Worm (Caenorhabditis elegans) whole organism, late embryonic: ENCODE results near the gene pigt-1.

Source experiments
- C08G9.2 ChIP-seq: sonication (generic microtip); optimal IDR thresholded peaks from 2 replicates; lab custom pipeline; 2016; ENCODE audit warnings: mild to moderate bottlenecking, missing genetic modification characterization, moderate library complexity, missing compliant biosample characterization
- C38D4.7 ChIP-seq: fragments of 200-800 bp; sonication (Bioruptor generic); optimal IDR thresholded peaks from 2 replicates; lab custom pipeline; 2018; ENCODE audit warnings: mild to moderate bottlenecking, missing genetic modification characterization, moderate library complexity, missing compliant biosample characterization
- F13H6.1 ChIP-seq: sonication (generic microtip); optimal IDR thresholded peaks from 2 replicates; lab custom pipeline; 2016; ENCODE audit warnings: missing genetic modification characterization, missing compliant biosample characterization
- K02D7.2 ChIP-seq: sonication (generic microtip); optimal IDR thresholded peaks from 2 replicates; lab custom pipeline; 2017; ENCODE audit warnings: mild to moderate bottlenecking, missing genetic modification characterization, missing compliant biosample characterization
- K09A11.1 ChIP-seq: sonication (generic microtip); optimal IDR thresholded peaks from 2 replicates; lab custom pipeline; 2017; ENCODE audit warnings: antibody characterized with exemption, mild to moderate bottlenecking, missing genetic modification characterization, missing compliant biosample characterization; ENCODE audit not compliant: insufficient read depth
- ahr-1 ChIP-seq: sonication (generic microtip); optimal IDR thresholded peaks from 2 replicates; lab custom pipeline; 2016; ENCODE audit warnings: missing genetic modification characterization, missing compliant biosample characterization
- ama-1 ChIP-seq: fragments of 150-350 bp; optimal IDR thresholded peaks from 2 replicates; lab custom pipeline; 2014
- ceh-14 ChIP-seq: sonication (generic microtip); optimal IDR thresholded peaks from 2 replicates; lab custom pipeline; 2016; ENCODE audit warnings: missing genotype, missing genetic modification characterization, missing compliant biosample characterization
- ceh-18 ChIP-seq: sonication (generic microtip); optimal IDR thresholded peaks from 2 replicates; lab custom pipeline; 2016; ENCODE audit warnings: missing genetic modification characterization, missing compliant biosample characterization
- ceh-2 ChIP-seq: sonication (generic microtip); optimal IDR thresholded peaks from 2 replicates; lab custom pipeline; 2016; ENCODE audit warnings: missing genotype, missing genetic modification characterization, missing compliant biosample characterization
- ceh-24 ChIP-seq: sonication (generic microtip); optimal IDR thresholded peaks from 2 replicates; lab custom pipeline; 2016; ENCODE audit warnings: mild to moderate bottlenecking, missing genetic modification characterization, missing compliant biosample characterization
- ceh-34 ChIP-seq: sonication (generic microtip); optimal IDR thresholded peaks from 2 replicates; lab custom pipeline; 2016; ENCODE audit warnings: mild to moderate bottlenecking, missing genetic modification characterization, missing compliant biosample characterization
- che-1 ChIP-seq: sonication (generic microtip); optimal IDR thresholded peaks from 2 replicates; lab custom pipeline; 2016; ENCODE audit warnings: mild to moderate bottlenecking, missing genetic modification characterization, missing compliant biosample characterization
- dve-1 ChIP-seq: sonication (generic microtip); optimal IDR thresholded peaks from 2 replicates; lab custom pipeline; 2017; ENCODE audit warnings: antibody characterized with exemption, mild to moderate bottlenecking, missing genetic modification characterization, missing compliant biosample characterization
- elt-2 ChIP-seq: sonication (generic microtip); optimal IDR thresholded peaks from 2 replicates; lab custom pipeline; 2016; ENCODE audit warnings: missing genetic modification reagents, missing genetic modification characterization, missing compliant biosample characterization
- elt-4 ChIP-seq: sonication (generic microtip); optimal IDR thresholded peaks from 2 replicates; lab custom pipeline; 2016; ENCODE audit warnings: missing genetic modification characterization, missing compliant biosample characterization
- ets-4 ChIP-seq: sonication (generic microtip); optimal IDR thresholded peaks from 2 replicates; lab custom pipeline; 2016; ENCODE audit warnings: missing genetic modification characterization, missing compliant biosample characterization
- eyg-1 ChIP-seq: sonication (generic microtip); optimal IDR thresholded peaks from 2 replicates; lab custom pipeline; 2016; ENCODE audit warnings: missing genotype, missing genetic modification characterization, missing compliant biosample characterization
- fax-1 ChIP-seq: sonication (generic microtip); optimal IDR thresholded peaks from 2 replicates; lab custom pipeline; 2016; ENCODE audit warnings: missing genotype, missing genetic modification characterization, missing compliant biosample characterization
- fkh-10 ChIP-seq: fragments of 150-350 bp; optimal IDR thresholded peaks from 2 replicates; lab custom pipeline; 2014; ENCODE audit warnings: missing biosample characterization, missing genetic modification reagents, missing genetic modification characterization
- fkh-6 ChIP-seq: sonication (generic microtip); optimal IDR thresholded peaks from 2 replicates; lab custom pipeline; 2016; ENCODE audit warnings: missing genetic modification characterization, missing compliant biosample characterization
- hlh-13 ChIP-seq: fragments of 200-800 bp; sonication (Bioruptor generic); optimal IDR thresholded peaks from 2 replicates; lab custom pipeline; 2018; ENCODE audit warnings: mild to moderate bottlenecking, missing genetic modification characterization, missing compliant biosample characterization
- hlh-30 ChIP-seq: sonication (generic microtip); optimal IDR thresholded peaks from 2 replicates; lab custom pipeline; 2017; ENCODE audit warnings: antibody characterized with exemption, missing genetic modification characterization, missing compliant biosample characterization; ENCODE audit not compliant: insufficient read depth
- hlh-6 ChIP-seq: sonication (generic microtip); optimal IDR thresholded peaks from 2 replicates; lab custom pipeline; 2016; ENCODE audit warnings: missing genotype, missing genetic modification characterization, missing compliant biosample characterization
- hlh-8 ChIP-seq: sonication (generic microtip); optimal IDR thresholded peaks from 2 replicates; lab custom pipeline; 2016; ENCODE audit warnings: missing genotype, missing genetic modification characterization, missing compliant biosample characterization
- lin-11 ChIP-seq: fragments of 200-800 bp; sonication (Bioruptor generic); optimal IDR thresholded peaks from 2 replicates; lab custom pipeline; 2018; ENCODE audit warnings: mild to moderate bottlenecking, missing genetic modification characterization, missing compliant biosample characterization
- madf-2 ChIP-seq: sonication (generic microtip); optimal IDR thresholded peaks from 2 replicates; lab custom pipeline; 2017; ENCODE audit warnings: missing genetic modification characterization, missing compliant biosample characterization
- mec-3 ChIP-seq: sonication (generic microtip); optimal IDR thresholded peaks from 2 replicates; lab custom pipeline; 2016; ENCODE audit warnings: borderline replicate concordance, missing genetic modification characterization, missing compliant biosample characterization
- nfya-1 ChIP-seq: sonication (generic microtip); optimal IDR thresholded peaks from 2 replicates; lab custom pipeline; 2017; ENCODE audit warnings: missing genetic modification characterization, mild to moderate bottlenecking, missing compliant biosample characterization, antibody characterized with exemption, moderate library complexity
- nhr-11 ChIP-seq: fragments of 150-350 bp; optimal IDR thresholded peaks from 2 replicates; lab custom pipeline; 2014; ENCODE audit warnings: missing biosample characterization, missing genetic modification characterization
- nhr-232 ChIP-seq: sonication (generic microtip); optimal IDR thresholded peaks from 2 replicates; lab custom pipeline; 2016; ENCODE audit warnings: missing genetic modification characterization, missing compliant biosample characterization
- odd-2 ChIP-seq: sonication (generic microtip); optimal IDR thresholded peaks from 2 replicates; lab custom pipeline; 2017; ENCODE audit warnings: antibody characterized with exemption, mild to moderate bottlenecking, missing genetic modification characterization, missing compliant biosample characterization
- pat-9 ChIP-seq: fragments of 200-800 bp; sonication (Bioruptor generic); optimal IDR thresholded peaks from 2 replicates; lab custom pipeline; 2018; ENCODE audit warnings: mild to moderate bottlenecking, missing genetic modification characterization, moderate library complexity, missing compliant biosample characterization
- pax-1 ChIP-seq: fragments of 150-350 bp; optimal IDR thresholded peaks from 2 replicates; lab custom pipeline; 2014; ENCODE audit warnings: missing biosample characterization, missing genetic modification characterization
- pha-2 ChIP-seq: sonication (generic microtip); optimal IDR thresholded peaks from 2 replicates; lab custom pipeline; 2017; ENCODE audit warnings: mild to moderate bottlenecking, missing genetic modification characterization, missing compliant biosample characterization
- pha-4 ChIP-seq: fragments of 150-350 bp; optimal IDR thresholded peaks from 2 replicates; lab custom pipeline; 2018; ENCODE audit warnings: missing biosample characterization, missing genetic modification reagents, missing genetic modification characterization
- ref-2 ChIP-seq: sonication (generic microtip); optimal IDR thresholded peaks from 2 replicates; lab custom pipeline; 2016; ENCODE audit warnings: missing genetic modification characterization, missing compliant biosample characterization
- rnt-1 ChIP-seq: sonication (generic microtip); optimal IDR thresholded peaks from 2 replicates; lab custom pipeline; 2016; ENCODE audit warnings: missing genetic modification characterization, missing compliant biosample characterization
- sox-2 ChIP-seq: fragments of 200-800 bp; sonication (Bioruptor generic); IDR thresholded peaks from 2 replicates; pipeline ENCODE4 v1.3.6; 2022; ENCODE audit warnings: missing genetic modification reagents, missing genetic modification characterization, missing compliant biosample characterization
- syd-9 ChIP-seq: sonication (generic microtip); optimal IDR thresholded peaks from 2 replicates; lab custom pipeline; 2016; ENCODE audit warnings: mild to moderate bottlenecking, missing genetic modification characterization, moderate library complexity, missing compliant biosample characterization
- tbx-2 ChIP-seq: sonication (generic microtip); optimal IDR thresholded peaks from 2 replicates; lab custom pipeline; 2016; ENCODE audit warnings: missing genetic modification characterization, missing compliant biosample characterization
- tbx-7 ChIP-seq: sonication (generic microtip); optimal IDR thresholded peaks from 2 replicates; lab custom pipeline; 2016; ENCODE audit warnings: missing genotype, missing genetic modification characterization, missing compliant biosample characterization
- ttx-3 ChIP-seq: sonication (generic microtip); optimal IDR thresholded peaks from 2 replicates; lab custom pipeline; 2016; ENCODE audit warnings: missing genetic modification reagents, missing genetic modification characterization, missing compliant biosample characterization
- unc-3 ChIP-seq, 2 experiments: fragments of 200-800 bp in 1 of 2; sonication (Bioruptor generic) in 1 of 2; sonication (generic microtip) in 1 of 2; conservative IDR thresholded peaks in 1 of 2; optimal IDR thresholded peaks in 1 of 2; 2 replicates each; pipeline versions ENCODE4 v1.3.6 to Lab custom; 2016 to 2022; ENCODE audit warnings: missing compliant biosample characterization in 2 of 2, missing genetic modification characterization in 2 of 2, missing genetic modification reagents in 1 of 2
- unc-55 ChIP-seq: sonication (generic microtip); optimal IDR thresholded peaks from 2 replicates; lab custom pipeline; 2017; ENCODE audit warnings: missing biosample characterization, missing genetic modification reagents, missing genetic modification characterization
- ztf-16 ChIP-seq: sonication (generic microtip); optimal IDR thresholded peaks from 2 replicates; lab custom pipeline; 2017; ENCODE audit warnings: missing genetic modification characterization, missing compliant biosample characterization

Gene pigt-1

DNA sequence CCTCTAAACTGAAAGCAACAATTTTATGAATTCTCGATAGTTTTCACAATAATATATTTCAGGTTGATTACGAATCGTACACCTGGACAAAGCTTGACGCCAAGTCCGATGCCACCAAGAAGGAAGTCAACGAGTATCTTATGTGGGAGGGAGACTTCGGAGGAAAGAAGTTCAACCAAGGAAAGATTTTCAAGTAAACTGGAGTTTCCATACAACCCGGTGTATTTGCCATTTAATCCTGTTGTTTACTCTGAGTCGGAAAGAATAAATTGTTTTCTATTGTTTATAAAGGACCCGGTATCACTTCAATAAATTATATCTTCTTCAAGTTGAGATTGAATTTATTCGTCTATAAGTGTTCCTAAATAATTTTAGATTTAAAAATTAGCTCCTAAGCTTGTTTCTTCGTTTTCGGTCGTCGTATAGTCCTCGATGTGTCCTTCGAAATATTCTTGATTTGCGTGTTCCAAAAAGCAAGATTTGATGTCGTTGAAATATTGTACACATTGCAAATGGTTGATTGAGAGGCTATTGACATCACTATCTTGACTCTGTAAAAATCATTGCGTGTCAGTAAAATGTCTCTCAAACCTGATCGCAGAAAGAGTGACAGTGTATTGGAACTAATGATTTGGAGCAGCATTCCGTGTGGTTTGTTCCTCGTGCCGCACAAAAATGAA is 9.1 kb upstream of the pigt-1 start:
- TF ChIP-seq pha-2 (tag; lab: Kevin White, UChicago) = no peak
- TF ChIP-seq fkh-6 = no peak
- TF ChIP-seq K09A11.1 (tag; lab: Kevin White, UChicago) = no peak
- no peak for TF ChIP-seq ama-1 (lab: Kevin White, UChicago)
- TF ChIP-seq ceh-18 (tag; lab: Kevin White, UChicago) = no peak
- TF ChIP-seq pha-4 (tag; lab: Kevin White, UChicago) = no peak
- no peak for TF ChIP-seq eyg-1
- no peak for TF ChIP-seq dve-1
- no peak for TF ChIP-seq ztf-16 (tag; lab: Kevin White, UChicago)
- no peak for TF ChIP-seq C08G9.2 (tag; lab: Kevin White, UChicago)

DNA sequence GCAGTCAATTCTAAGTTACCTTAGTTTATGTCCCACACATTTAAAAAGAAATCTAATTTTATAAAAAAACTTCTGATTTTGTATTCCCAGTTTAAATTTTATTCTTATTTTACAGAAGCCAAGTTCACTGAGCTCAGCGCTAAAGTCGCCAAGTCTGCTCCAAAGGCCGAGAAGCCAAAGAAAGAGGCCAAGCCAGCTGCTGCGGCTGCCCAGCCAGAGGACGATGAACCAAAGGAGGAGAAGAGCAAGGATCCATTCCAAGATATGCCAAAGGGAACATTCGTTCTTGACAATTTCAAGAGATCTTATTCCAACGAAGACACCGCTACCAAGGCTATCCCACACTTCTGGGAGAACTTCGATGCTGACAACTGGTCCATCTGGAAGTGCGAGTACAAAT is 8.3 kb upstream of the pigt-1 start:
- TF ChIP-seq ceh-34 (no peak), fkh-10 (GFP tag; lab: Kevin White, UChicago) (no peak), pha-2 (tag; lab: Kevin White, UChicago) (no peak), tbx-2 (tag; lab: Kevin White, UChicago) (no peak), hlh-6 (tag; lab: Kevin White, UChicago) (no peak), syd-9 (tag; lab: Kevin White, UChicago) (no peak), nhr-232 (tag; lab: Kevin White, UChicago) (no peak), sox-2 (no peak), K09A11.1 (tag; lab: Kevin White, UChicago) (no peak), C08G9.2 (tag; lab: Kevin White, UChicago) (no peak), elt-2 (no peak), che-1 (no peak), ref-2 (no peak)

DNA sequence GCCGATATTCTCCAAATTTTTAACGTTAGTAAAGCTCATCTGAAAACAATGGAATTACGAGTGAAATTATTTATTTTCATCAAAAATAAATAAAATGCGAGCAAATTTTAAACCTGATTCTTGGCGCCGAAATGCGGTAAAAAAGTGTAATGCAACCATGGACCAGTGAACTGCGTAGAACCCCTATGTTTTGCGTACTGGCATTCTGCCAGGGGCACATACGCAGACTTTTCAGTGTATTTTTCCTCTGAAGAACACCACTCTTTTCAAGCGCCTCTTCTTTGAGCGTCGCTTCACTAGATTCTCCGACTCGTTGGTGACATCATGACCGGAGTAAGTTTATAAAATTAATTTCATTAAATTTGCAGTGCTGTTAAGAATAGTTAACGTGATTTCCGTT is 6.9 kb upstream of the pigt-1 start, which contains the start of the genes ctf-4 and eef-1G:
Gene ctf-4 (minus strand): TSS at position 39 of the 400 bp plus-strand sequence.
Gene eef-1G (plus strand): TSS at position 219 of the 400 bp plus-strand sequence.
- peak; percentile 30 for TF ChIP-seq ceh-14
- TF ChIP-seq hlh-13 (GFP tag; lab: Kevin White, UChicago) = no peak
- no peak for TF ChIP-seq ztf-16 (tag; lab: Kevin White, UChicago)
- peak; percentile 41 for TF ChIP-seq pat-9 (tag; lab: Kevin White, UChicago)
- no peak for TF ChIP-seq F13H6.1
- TF ChIP-seq pha-4 (tag; lab: Kevin White, UChicago) = no peak
- TF ChIP-seq pax-1 (tag; lab: Kevin White, UChicago) = no peak
- no peak for TF ChIP-seq elt-2
- no peak for TF ChIP-seq tbx-7
- TF ChIP-seq ceh-2 = peak; percentile 18
- TF ChIP-seq mec-3 (tag; lab: Kevin White, UChicago) = no peak
- no peak for TF ChIP-seq odd-2 (tag; lab: Kevin White, UChicago)
- TF ChIP-seq unc-3 (GFP tag; conservative IDR thresholded peaks at IDR 0.05; lab: Robert Waterston, UW) = no peak
- no peak for TF ChIP-seq unc-3 (tag; optimal IDR thresholded peaks at IDR 0.05; lab: Kevin White, UChicago)
- no peak for TF ChIP-seq ahr-1 (tag; lab: Kevin White, UChicago)
- TF ChIP-seq hlh-30 (tag; lab: Kevin White, UChicago) = peak; percentile 18
- no peak for TF ChIP-seq sox-2
- TF ChIP-seq ceh-24 (tag; lab: Kevin White, UChicago) = peak; percentile 18
- no peak for TF ChIP-seq elt-4 (tag; lab: Kevin White, UChicago)
- TF ChIP-seq ceh-34 = peak; percentile 69
- no peak for TF ChIP-seq lin-11
- no peak for TF ChIP-seq nhr-11 (tag; lab: Kevin White, UChicago)
- no peak for TF ChIP-seq ttx-3
- TF ChIP-seq C08G9.2 (tag; lab: Kevin White, UChicago) = no peak
- TF ChIP-seq C38D4.7 (GFP tag; lab: Kevin White, UChicago) = no peak
- TF ChIP-seq hlh-8 = peak; percentile 28
- peak; percentile 90 for TF ChIP-seq rnt-1 (tag; lab: Kevin White, UChicago)
- peak; percentile 25 for TF ChIP-seq syd-9 (tag; lab: Kevin White, UChicago)
- TF ChIP-seq nfya-1 (tag; lab: Kevin White, UChicago) = peak; percentile 88
- TF ChIP-seq ceh-18 (tag; lab: Kevin White, UChicago) = peak; percentile 62
- TF ChIP-seq ets-4 = peak; percentile 29
- TF ChIP-seq che-1 = no peak
- TF ChIP-seq fax-1 = no peak
- no peak for TF ChIP-seq K02D7.2 (tag; lab: Kevin White, UChicago)
- peak; percentile 85 for TF ChIP-seq unc-55 (GFP tag; lab: Kevin White, UChicago)
- TF ChIP-seq K09A11.1 (tag; lab: Kevin White, UChicago) = no peak
- no peak for TF ChIP-seq madf-2 (tag; lab: Kevin White, UChicago)
